Worm (Caenorhabditis elegans) whole organism, mixed stage, embryonic: ENCODE data around the gene F27E5.8.

ENCODE experiments used
- blmp-1 ChIP-seq: fragments of 150-350 bp; optimal IDR thresholded peaks from 2 replicates; lab custom pipeline; 2014; ENCODE audit warnings: missing biosample characterization, missing genetic modification characterization
- lin-13 ChIP-seq: fragments of 150-350 bp; optimal IDR thresholded peaks from 2 replicates; lab custom pipeline; 2014; ENCODE audit warnings: missing biosample characterization, missing genetic modification characterization
- pha-4 ChIP-seq: fragments of 150-350 bp; optimal IDR thresholded peaks from 2 replicates; lab custom pipeline; 2018; ENCODE audit warnings: missing biosample characterization, missing genetic modification reagents, missing genetic modification characterization
- snpc-4 ChIP-seq: fragments of 150-350 bp; optimal IDR thresholded peaks from 2 replicates; lab custom pipeline; 2014; ENCODE audit warnings: missing biosample characterization, missing genetic modification characterization
- ztf-11 ChIP-seq: fragments of 150-350 bp; optimal IDR thresholded peaks from 2 replicates; lab custom pipeline; 2014; ENCODE audit warnings: missing biosample characterization, missing genetic modification characterization

DNA sequence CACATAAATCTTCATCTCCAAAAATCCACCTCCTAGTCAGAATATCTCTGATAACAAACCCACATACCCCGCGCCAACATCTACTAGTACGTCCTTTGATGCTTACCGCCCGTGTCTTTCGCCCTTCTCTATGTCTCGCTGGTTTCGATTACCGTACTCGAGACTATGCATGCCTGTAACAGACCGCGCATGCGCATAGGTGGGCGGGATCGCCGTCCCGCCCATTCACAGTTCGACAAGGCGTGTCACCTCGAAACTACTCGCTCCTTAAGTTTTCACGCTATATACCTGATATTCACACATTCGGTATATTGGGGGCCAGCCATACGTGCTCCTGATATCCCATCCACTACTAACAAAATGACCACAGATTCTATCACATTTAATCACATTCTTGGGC is 19.2 kb upstream of the F27E5.8 start, which contains the start of gene pax-3:
- TF ChIP-seq lin-13 (no peak), pha-4 (no peak), blmp-1 (tag; lab: Kevin White, UChicago) (no peak), ztf-11 (no peak), snpc-4 (tag; lab: Kevin White, UChicago) (no peak)
